Fruit fly (Drosophila melanogaster): ENCODE measurements around the gene CG12746.

Gene CG12746

DNA sequence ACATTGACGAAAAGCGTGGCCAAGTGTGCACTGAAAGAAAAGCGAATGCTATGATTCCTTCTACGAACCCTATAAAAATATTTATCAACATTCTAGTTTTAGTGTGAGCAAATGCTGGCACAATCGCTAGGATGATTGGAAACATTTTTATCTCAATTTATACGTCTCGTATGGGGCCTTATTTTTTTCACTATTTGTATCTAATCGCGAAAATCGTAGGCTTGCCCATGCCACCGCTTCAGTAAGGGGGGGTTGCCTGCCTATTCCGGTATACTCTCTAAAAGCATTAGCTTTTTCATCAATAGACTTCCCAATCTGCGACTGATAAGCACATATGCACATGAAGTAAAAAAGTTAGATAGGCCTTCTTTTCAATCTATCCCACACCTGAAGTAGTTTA is 958 bp downstream of the CG12746 start (continued):
- TF ChIP-seq CG7372 (GFP tag; IDR thresholded peaks at IDR 0.05) = peak; percentile 60; the same call in 1 of the 2 replicates
- TF ChIP-seq Ada2b (GFP tag; IDR thresholded peaks at IDR 0.05) = peak; percentile 91
- peak; percentile 69 for TF ChIP-seq schlank (tag; optimal IDR thresholded peaks at IDR 0.05)
- peak; percentile 63 for TF ChIP-seq CG1792 (GFP tag; optimal IDR thresholded peaks at IDR 0.05)
- peak; percentile 53; the same call in 1 of the 2 replicates for TF ChIP-seq CG43689 (GFP tag; IDR thresholded peaks at IDR 0.05)
- TF ChIP-seq CG11695 (GFP tag; IDR thresholded peaks at IDR 0.05) = peak; percentile 89
- peak; percentile 96 for TF ChIP-seq sens (GFP tag)
- peak; percentile 53 for TF ChIP-seq CrebB (tag; optimal IDR thresholded peaks at IDR 0.05)
- TF ChIP-seq pfk (GFP tag; optimal IDR thresholded peaks at IDR 0.05) = no peak
- TF ChIP-seq CG32532 (GFP tag; IDR thresholded peaks at IDR 0.05) = peak; percentile 89
- TF ChIP-seq stc (GFP tag; IDR thresholded peaks at IDR 0.05) = peak; percentile 84
- no peak for TF ChIP-seq dmrt11E (tag; optimal IDR thresholded peaks at IDR 0.05)
- peak; percentile 58 for TF ChIP-seq CG6765 (GFP tag; optimal IDR thresholded peaks at IDR 0.05)
- peak; percentile 81 for TF ChIP-seq Oli (tag; optimal IDR thresholded peaks at IDR 0.05)
- TF ChIP-seq gro (GFP tag; optimal IDR thresholded peaks at IDR 0.05) = peak; percentile 82
- TF ChIP-seq ERR (GFP tag; optimal IDR thresholded peaks at IDR 0.05) = peak; percentile 68
- no peak for TF ChIP-seq HmgD (GFP tag; optimal IDR thresholded peaks at IDR 0.05)
- peak; percentile 12 for TF ChIP-seq da (GFP tag; optimal IDR thresholded peaks at IDR 0.05)
- TF ChIP-seq CG17186 (GFP tag; optimal IDR thresholded peaks at IDR 0.05) = no peak
- TF ChIP-seq CG2712 (tag; optimal IDR thresholded peaks at IDR 0.05) = peak; percentile 77
- no peak for TF ChIP-seq CG16813 (GFP tag; IDR thresholded peaks at IDR 0.05; ENCODE audit: partially characterized antibody)
- no peak for TF ChIP-seq CG15479 (GFP tag; optimal IDR thresholded peaks at IDR 0.05)
- no peak for TF ChIP-seq sqz (GFP tag; optimal IDR thresholded peaks at IDR 0.05)
- peak; percentile 69 for TF ChIP-seq phol (tag; optimal IDR thresholded peaks at IDR 0.05)
- peak; percentile 63 for TF ChIP-seq Chrac-16 (GFP tag; optimal IDR thresholded peaks at IDR 0.05)
- TF ChIP-seq fd96Cb (tag; optimal IDR thresholded peaks at IDR 0.05) = peak; percentile 74
- no peak; the same call in 1 of the 2 replicates for TF ChIP-seq CG31441 (GFP tag; IDR thresholded peaks at IDR 0.05)
- TF ChIP-seq peb (GFP tag; IDR thresholded peaks at IDR 0.05) = peak; percentile 79
- peak; percentile 69 for TF ChIP-seq CG10543 (GFP tag; optimal IDR thresholded peaks at IDR 0.05)
- peak; percentile 77 for TF ChIP-seq Camta (GFP tag; optimal IDR thresholded peaks at IDR 0.05)
- TF ChIP-seq Usf (GFP tag; optimal IDR thresholded peaks at IDR 0.05) = peak; percentile 11
- peak; percentile 45 for TF ChIP-seq crc (GFP tag; optimal IDR thresholded peaks at IDR 0.05)
- peak; percentile 80 for TF ChIP-seq CG4730 (GFP tag; IDR thresholded peaks at IDR 0.05)
- TF ChIP-seq HLH3B (GFP tag; IDR thresholded peaks at IDR 0.05) = peak; percentile 90
- no peak for TF ChIP-seq BEAF-32 (GFP tag; optimal IDR thresholded peaks at IDR 0.05)
- no peak for TF ChIP-seq nerfin-2 (GFP tag; IDR thresholded peaks at IDR 0.05; ENCODE audit: partially characterized antibody)
- TF ChIP-seq inv (GFP tag; IDR thresholded peaks at IDR 0.05; ENCODE audit: partially characterized antibody) = no peak
- TF ChIP-seq CHES-1-like (GFP tag; optimal IDR thresholded peaks at IDR 0.05) = peak; percentile 79
- no peak for TF ChIP-seq CG7271 (tag; optimal IDR thresholded peaks at IDR 0.05)
- peak; percentile 83 for TF ChIP-seq CG7786 (GFP tag; optimal IDR thresholded peaks at IDR 0.05)
- TF ChIP-seq CG17829 (tag; optimal IDR thresholded peaks at IDR 0.05) = peak; percentile 51
- TF ChIP-seq Antp (GFP tag; optimal IDR thresholded peaks at IDR 0.05) = peak; percentile 70
- no peak for TF ChIP-seq nau (GFP tag; optimal IDR thresholded peaks at IDR 0.05)
- TF ChIP-seq vfl (GFP tag; optimal IDR thresholded peaks at IDR 0.05) = peak; percentile 17
- peak; percentile 84 for TF ChIP-seq ttk (GFP tag; IDR thresholded peaks at IDR 0.05)
- TF ChIP-seq prd (optimal IDR thresholded peaks at IDR 0.05) = no peak
- TF ChIP-seq prd (GFP tag; IDR thresholded peaks at IDR 0.05) = peak; percentile 90
- peak; percentile 54 for TF ChIP-seq CG18764 (GFP tag; optimal IDR thresholded peaks at IDR 0.05)
- peak; percentile 80 for TF ChIP-seq bcd (GFP tag; optimal IDR thresholded peaks at IDR 0.05)
- peak; percentile 61 for TF ChIP-seq CG18619 (GFP tag; optimal IDR thresholded peaks at IDR 0.05)
- TF ChIP-seq CG17912 (GFP tag; optimal IDR thresholded peaks at IDR 0.05) = no peak
- TF ChIP-seq grau (tag; optimal IDR thresholded peaks at IDR 0.05) = peak; percentile 79

Measured in whole organism, embryonic.